Worm (Caenorhabditis elegans) whole organism, L4 larva: Measurements from ENCODE around the gene egas-2.
A peak's percentile ranks its signal among the peaks of the same experiment; 100 is the strongest.

Experiments used
- F10B5.3 ChIP-seq: sonication (generic microtip); optimal IDR thresholded peaks from 2 replicates; lab custom pipeline; 2016; ENCODE audit warnings: mild to moderate bottlenecking, missing genetic modification characterization, missing compliant biosample characterization
- F44E2.7 ChIP-seq: fragments of 200-800 bp; sonication (Bioruptor generic); IDR thresholded peaks from 2 replicates; pipeline ENCODE4 v2.1.2; 2022; ENCODE audit warnings: missing genetic modification characterization, missing compliant biosample characterization
- T20F7.1 ChIP-seq: fragments of 200-800 bp; sonication (Bioruptor generic); optimal IDR thresholded peaks from 2 replicates; lab custom pipeline; 2018; ENCODE audit warnings: mild to moderate bottlenecking, missing genetic modification characterization, missing compliant biosample characterization
- Y105C5A.15 ChIP-seq: fragments of 200-800 bp; sonication (Bioruptor generic); IDR thresholded peaks from 2 replicates; pipeline ENCODE4 v1.3.6; 2022; ENCODE audit warnings: missing genetic modification characterization, missing compliant biosample characterization
- aly-2 ChIP-seq: sonication (generic microtip); optimal IDR thresholded peaks from 2 replicates; lab custom pipeline; 2018; ENCODE audit warnings: missing biosample characterization, missing genetic modification characterization
- ctbp-1 ChIP-seq: fragments of 200-800 bp; sonication (Bioruptor generic); IDR thresholded peaks from 2 replicates; pipeline ENCODE4 v1.3.6; 2022; ENCODE audit warnings: missing genetic modification reagents, missing genetic modification characterization, missing compliant biosample characterization
- daf-19 ChIP-seq: fragments of 200-800 bp; sonication (Bioruptor generic); conservative IDR thresholded peaks from 2 replicates; pipeline ENCODE4 v1.3.6; 2022; ENCODE audit warnings: missing genetic modification characterization, missing compliant biosample characterization
- dmd-8 ChIP-seq: fragments of 200-800 bp; sonication (Bioruptor generic); IDR thresholded peaks from 2 replicates; pipeline ENCODE4 v1.3.6; 2022; ENCODE audit warnings: missing genetic modification characterization, missing compliant biosample characterization
- dpl-1 ChIP-seq: fragments of 150-350 bp; optimal IDR thresholded peaks from 2 replicates; lab custom pipeline; 2014; ENCODE audit warnings: missing biosample characterization, missing genetic modification reagents, missing genetic modification characterization
- dve-1 ChIP-seq: sonication (generic microtip); optimal IDR thresholded peaks from 2 replicates; lab custom pipeline; 2017; ENCODE audit warnings: antibody characterized with exemption, mild to moderate bottlenecking, missing genetic modification characterization, missing compliant biosample characterization; ENCODE audit not compliant: insufficient read depth
- egl-43 ChIP-seq: fragments of 200-800 bp; sonication (Bioruptor generic); IDR thresholded peaks from 2 replicates; pipeline ENCODE4 v1.3.6; 2022; ENCODE audit warnings: missing genetic modification reagents, missing genetic modification characterization, missing compliant biosample characterization
- fkh-10 ChIP-seq: fragments of 150-350 bp; optimal IDR thresholded peaks from 2 replicates; lab custom pipeline; 2014; ENCODE audit warnings: missing biosample characterization, missing genetic modification reagents, missing genetic modification characterization
- hif-1 ChIP-seq, 2 experiments: sonication (generic microtip); optimal IDR thresholded peaks; 2 replicates each; lab custom pipeline; 2016 to 2017; ENCODE audit warnings: missing compliant biosample characterization in 2 of 2, missing genetic modification characterization in 2 of 2, missing genetic modification reagents in 2 of 2, missing genotype in 2 of 2, mild to moderate bottlenecking in 1 of 2
- hlh-30 ChIP-seq: sonication (generic microtip); optimal IDR thresholded peaks from 2 replicates; lab custom pipeline; 2017; ENCODE audit warnings: antibody characterized with exemption, mild to moderate bottlenecking, missing genetic modification characterization, missing compliant biosample characterization; ENCODE audit not compliant: insufficient read depth
- lin-13 ChIP-seq: fragments of 150-350 bp; optimal IDR thresholded peaks from 2 replicates; lab custom pipeline; 2014; ENCODE audit warnings: missing biosample characterization, missing genetic modification reagents, missing genetic modification characterization
- lin-15B ChIP-seq: fragments of 150-350 bp; sonication (generic microtip); optimal IDR thresholded peaks from 3 replicates; lab custom pipeline; 2014; ENCODE audit warnings: missing biosample characterization, missing genetic modification characterization
- lin-29 ChIP-seq: fragments of 200-800 bp; sonication (Bioruptor generic); IDR thresholded peaks from 2 replicates; pipeline ENCODE4 v1.3.6; 2022; ENCODE audit warnings: missing genetic modification reagents, missing genetic modification characterization, missing compliant biosample characterization
- lin-38 ChIP-seq: fragments of 200-800 bp; sonication (Bioruptor generic); IDR thresholded peaks from 2 replicates; pipeline ENCODE4 v1.3.6; 2022; ENCODE audit warnings: missing genetic modification reagents, missing genetic modification characterization, missing compliant biosample characterization
- lir-3 ChIP-seq: sonication (generic microtip); optimal IDR thresholded peaks from 2 replicates; lab custom pipeline; 2016; ENCODE audit warnings: mild to moderate bottlenecking, missing genetic modification characterization, missing compliant biosample characterization
- lsy-2 ChIP-seq, 2 experiments: fragments of 150-350 bp in 1 of 2; sonication (generic microtip) in 1 of 2; optimal IDR thresholded peaks; 2 replicates each; lab custom pipeline; 2014 to 2017; ENCODE audit warnings: missing biosample characterization in 2 of 2, missing genetic modification characterization in 2 of 2
- mdl-1 ChIP-seq, 2 experiments: fragments of 150-350 bp in 1 of 2; sonication (generic microtip) in 1 of 2; optimal IDR thresholded peaks; 2 replicates each; lab custom pipeline; 2014 to 2017; ENCODE audit warnings: missing biosample characterization in 2 of 2, missing genetic modification characterization in 2 of 2
- mep-1 ChIP-seq: fragments of 150-350 bp; sonication (generic microtip); optimal IDR thresholded peaks from 3 replicates; lab custom pipeline; 2014; ENCODE audit warnings: missing biosample characterization, missing genetic modification characterization
- mxl-2 ChIP-seq: fragments of 200-800 bp; sonication (Bioruptor generic); conservative IDR thresholded peaks from 2 replicates; pipeline ENCODE4 v1.3.6; 2022; ENCODE audit warnings: missing genetic modification reagents, missing genetic modification characterization, missing compliant biosample characterization
- nhr-10 ChIP-seq: fragments of 150-350 bp; optimal IDR thresholded peaks from 2 replicates; lab custom pipeline; 2014; ENCODE audit warnings: missing biosample characterization, missing genetic modification characterization
- nhr-111 ChIP-seq: fragments of 200-800 bp; sonication (Bioruptor generic); optimal IDR thresholded peaks from 2 replicates; lab custom pipeline; 2018; ENCODE audit warnings: mild to moderate bottlenecking, missing genetic modification characterization, missing compliant biosample characterization
- nhr-28 ChIP-seq: fragments of 150-350 bp; optimal IDR thresholded peaks from 2 replicates; lab custom pipeline; 2014; ENCODE audit warnings: missing biosample characterization, missing genetic modification characterization
- pha-4 ChIP-seq, 2 experiments: fragments of 150-350 bp in 1 of 2; fragments of 200-800 bp in 1 of 2; sonication (Bioruptor generic) in 1 of 2; IDR thresholded peaks in 1 of 2; optimal IDR thresholded peaks in 1 of 2; 2 replicates each; pipeline versions ENCODE4 v1.3.6 to Lab custom; 2014 to 2022; ENCODE audit warnings: missing genetic modification characterization in 2 of 2, missing genetic modification reagents in 2 of 2, missing biosample characterization in 1 of 2, missing compliant biosample characterization in 1 of 2
- pqm-1 ChIP-seq: sonication (generic microtip); optimal IDR thresholded peaks from 2 replicates; lab custom pipeline; 2017; ENCODE audit warnings: missing biosample characterization, missing genetic modification characterization
- rbr-2 ChIP-seq: sonication (generic microtip); optimal IDR thresholded peaks from 2 replicates; lab custom pipeline; 2016; ENCODE audit warnings: missing genotype, missing genetic modification characterization, missing compliant biosample characterization
- saeg-2 ChIP-seq: fragments of 200-800 bp; sonication (Bioruptor generic); IDR thresholded peaks from 2 replicates; pipeline ENCODE4 v1.3.6; 2022; ENCODE audit warnings: missing genetic modification reagents, missing genetic modification characterization, missing compliant biosample characterization
- sdz-12 ChIP-seq: fragments of 200-800 bp; sonication (Bioruptor generic); optimal IDR thresholded peaks from 2 replicates; lab custom pipeline; 2018; ENCODE audit warnings: mild to moderate bottlenecking, missing genetic modification characterization, missing compliant biosample characterization
- set-16 ChIP-seq: fragments of 200-800 bp; sonication (Bioruptor generic); IDR thresholded peaks from 2 replicates; pipeline ENCODE4 v1.3.6; 2022; ENCODE audit warnings: missing genetic modification reagents, missing genetic modification characterization, missing compliant biosample characterization
- skn-1 ChIP-seq: fragments of 150-350 bp; optimal IDR thresholded peaks from 2 replicates; lab custom pipeline; 2014; ENCODE audit warnings: missing biosample characterization, missing genetic modification characterization
- spr-3 ChIP-seq: fragments of 200-800 bp; sonication (Bioruptor generic); optimal IDR thresholded peaks from 2 replicates; lab custom pipeline; 2018; ENCODE audit warnings: mild to moderate bottlenecking, missing genetic modification characterization, missing compliant biosample characterization
- unc-62 ChIP-seq, 3 experiments: fragments of 150-350 bp in 1 of 3; sonication (generic microtip); optimal IDR thresholded peaks in 2 of 3; peaks in 1 of 3; 1 replicate in 1 of 3; 2 replicates in 2 of 3; lab custom pipeline; 2014 to 2017; ENCODE audit warnings: missing biosample characterization in 3 of 3, missing genetic modification characterization in 3 of 3, missing genetic modification reagents in 3 of 3, missing genotype in 1 of 3
- zag-1 ChIP-seq: fragments of 150-350 bp; optimal IDR thresholded peaks from 2 replicates; lab custom pipeline; 2014; ENCODE audit warnings: missing biosample characterization, missing genetic modification characterization
- zfp-3 ChIP-seq: fragments of 200-800 bp; sonication (Bioruptor generic); conservative IDR thresholded peaks from 2 replicates; pipeline ENCODE4 v1.3.6; 2022; ENCODE audit warnings: missing genetic modification reagents, missing genetic modification characterization, missing compliant biosample characterization
- ztf-11 ChIP-seq: fragments of 150-350 bp; optimal IDR thresholded peaks from 2 replicates; lab custom pipeline; 2014; ENCODE audit warnings: missing biosample characterization, missing genetic modification characterization
- ztf-7 ChIP-seq: fragments of 150-350 bp; optimal IDR thresholded peaks from 2 replicates; lab custom pipeline; 2014; ENCODE audit warnings: missing biosample characterization, missing genetic modification characterization

Gene egas-2

DNA sequence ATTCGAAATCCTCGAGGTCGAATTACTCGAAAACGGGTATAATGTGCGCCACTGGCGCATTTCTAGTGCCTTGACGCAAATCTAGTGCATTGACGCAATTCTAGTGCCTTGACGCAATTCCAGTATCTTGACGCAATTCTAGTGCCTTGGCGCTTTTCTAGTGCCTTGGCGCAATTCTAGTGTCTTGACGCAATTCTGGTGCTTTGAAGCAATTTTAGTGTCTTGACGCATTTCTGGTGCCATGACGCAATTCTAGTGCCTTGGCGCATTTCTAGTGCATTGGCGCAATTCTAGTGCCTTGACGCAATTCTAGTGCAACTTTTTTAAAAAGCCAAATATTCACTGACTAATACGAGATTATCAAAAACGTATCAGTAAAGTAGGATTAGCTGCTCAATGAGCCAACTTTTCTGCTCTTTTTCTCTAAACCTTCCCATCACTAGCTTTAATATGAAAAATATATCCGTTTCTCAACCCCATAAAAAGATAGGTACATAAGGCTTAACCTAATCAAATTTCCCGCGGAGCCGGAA is 34.4 kb downstream of the egas-2 start, which contains the start of gene Y69H2.17:
TSS of gene Y69H2.17 (plus strand) at position 483 of the 533 bp plus-strand sequence.
- no peak for TF ChIP-seq ztf-7
- TF ChIP-seq unc-62 (GFP tag; optimal IDR thresholded peaks at IDR 0.05 in 1 of 2; lab: Kevin White, UChicago): peak in 1 of 2 experiments; percentile 30
- TF ChIP-seq unc-62 (tag; optimal IDR thresholded peaks at IDR 0.05; lab: Kevin White, UChicago): no peak

DNA sequence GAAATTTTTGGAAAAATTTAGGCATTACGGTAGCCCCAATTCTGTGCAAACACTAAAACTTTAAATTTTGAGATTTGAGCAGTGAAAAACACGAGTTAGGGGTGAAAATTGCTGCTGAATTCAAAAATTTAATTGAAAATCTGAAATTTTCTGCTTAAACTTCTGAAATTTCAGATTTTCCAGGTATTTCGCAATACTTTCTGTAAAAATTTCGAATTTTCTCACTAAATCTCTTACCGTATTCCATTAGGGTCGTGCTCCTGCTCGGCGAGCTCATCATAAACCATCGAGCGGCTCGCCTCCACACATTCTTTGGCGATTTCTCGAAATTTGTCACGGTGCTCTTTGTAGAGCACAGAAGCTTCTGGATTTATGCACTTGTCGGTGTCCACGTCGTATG is 37.2 kb downstream of the egas-2 start:
- TF ChIP-seq dve-1 (no peak), ctbp-1 (no peak)

DNA sequence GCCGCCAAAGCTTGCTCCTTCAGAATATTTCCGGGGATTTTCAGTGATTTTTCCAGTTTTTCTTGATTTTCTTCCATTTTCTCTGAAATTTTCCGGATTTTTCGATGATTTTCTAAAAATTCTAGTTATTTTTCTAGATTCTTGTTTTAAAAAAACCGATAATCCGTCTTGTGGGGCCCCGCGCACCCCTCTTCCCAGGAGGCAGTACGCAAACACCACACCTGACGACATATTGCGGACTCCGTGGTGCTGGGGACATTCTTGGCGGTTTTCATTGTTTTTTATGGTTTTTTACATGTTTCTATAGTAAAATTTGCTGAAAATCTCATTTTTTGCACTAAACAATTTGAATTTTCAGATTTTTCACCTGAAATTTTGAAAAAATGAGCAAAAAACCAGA is 39.5 kb downstream of the egas-2 start, which contains the start of the genes ubc-19 and Y69H2.7:
TSS of gene ubc-19 (minus strand) at position 82 of the 400 bp plus-strand sequence.
TSS of gene Y69H2.7 (plus strand) at position 309 of the 400 bp plus-strand sequence.
- TF ChIP-seq lsy-2 (tag; optimal IDR thresholded peaks at IDR 0.05; lab: Kevin White, UChicago) (peak in 1 of 2 experiments; percentile 55), dpl-1 (GFP tag; lab: Kevin White, UChicago) (peak; percentile 59), mxl-2 (no peak), hif-1 (tag; optimal IDR thresholded peaks at IDR 0.05; lab: Kevin White, UChicago) (no peak), mep-1 (tag; lab: Kevin White, UChicago) (peak; percentile 26), F10B5.3 (tag; lab: Kevin White, UChicago) (no peak), saeg-2 (no peak), hlh-30 (no peak), lin-29 (GFP tag; lab: Robert Waterston, UW) (no peak), spr-3 (GFP tag; lab: Kevin White, UChicago) (no peak), dmd-8 (no peak), zfp-3 (GFP tag; lab: Robert Waterston, UW) (no peak), unc-62 (GFP tag; optimal IDR thresholded peaks at IDR 0.05 in 1 of 2; lab: Kevin White, UChicago) (peak in 1 of 2 experiments; percentile 88), unc-62 (tag; optimal IDR thresholded peaks at IDR 0.05; lab: Kevin White, UChicago) (no peak), dve-1 (peak; percentile 31), ztf-11 (tag; lab: Kevin White, UChicago) (no peak), lin-38 (GFP tag; lab: Robert Waterston, UW) (peak; percentile 33; the same call in 1 of the 2 replicates), sdz-12 (GFP tag; lab: Kevin White, UChicago) (no peak), pqm-1 (tag; lab: Kevin White, UChicago) (no peak), rbr-2 (tag; lab: Kevin White, UChicago) (peak; percentile 17), nhr-10 (tag; lab: Kevin White, UChicago) (no peak), ztf-7 (no peak), daf-19 (GFP tag; lab: Robert Waterston, UW) (no peak)

DNA sequence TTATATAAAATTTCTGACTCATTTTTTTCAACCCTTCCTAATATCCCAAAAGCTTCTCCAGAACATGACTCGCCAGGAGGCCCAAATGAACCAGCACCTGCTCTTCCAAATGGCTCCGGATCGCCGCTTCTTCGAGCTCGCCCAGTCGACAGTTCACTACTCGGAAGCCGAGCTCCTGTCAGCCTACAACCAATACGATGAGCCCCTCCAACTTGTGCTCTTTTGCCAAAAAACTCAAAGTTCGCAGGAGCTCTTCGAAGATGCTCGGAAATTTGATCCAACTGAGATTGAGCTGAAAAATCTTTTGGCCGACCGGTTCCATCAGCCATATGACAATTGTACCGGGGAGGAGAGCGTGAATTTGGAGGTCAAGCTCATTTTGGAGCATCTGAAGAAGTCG is 45.3 kb downstream of the egas-2 start:
- TF ChIP-seq fkh-10 (GFP tag; lab: Kevin White, UChicago) (no peak), mdl-1 (tag; optimal IDR thresholded peaks at IDR 0.05; lab: Kevin White, UChicago) (no peak), zag-1 (no peak), pha-4 (GFP tag; IDR thresholded peaks at IDR 0.05; lab: Robert Waterston, UW) (no peak), pha-4 (tag; optimal IDR thresholded peaks at IDR 0.05; lab: Kevin White, UChicago) (no peak), egl-43 (GFP tag; lab: Robert Waterston, UW) (0 out of 2 replicates have a peak, but pooled peaks have one; percentile 3), nhr-111 (GFP tag; lab: Kevin White, UChicago) (no peak), set-16 (peak; percentile 56; the same call in 1 of the 2 replicates), skn-1 (tag; lab: Kevin White, UChicago) (no peak), T20F7.1 (no peak), F44E2.7 (no peak), daf-19 (GFP tag; lab: Robert Waterston, UW) (no peak), lir-3 (tag; lab: Kevin White, UChicago) (no peak), aly-2 (tag; lab: Kevin White, UChicago) (no peak), Y105C5A.15 (no peak), lin-15B (no peak), nhr-28 (tag; lab: Kevin White, UChicago) (no peak), lin-13 (GFP tag; lab: Kevin White, UChicago) (no peak)
- TF ChIP-seq, all 104 proteins: peak for 2
